Worm (Caenorhabditis elegans): Measurements from ENCODE around the gene fip-4.

DNA sequence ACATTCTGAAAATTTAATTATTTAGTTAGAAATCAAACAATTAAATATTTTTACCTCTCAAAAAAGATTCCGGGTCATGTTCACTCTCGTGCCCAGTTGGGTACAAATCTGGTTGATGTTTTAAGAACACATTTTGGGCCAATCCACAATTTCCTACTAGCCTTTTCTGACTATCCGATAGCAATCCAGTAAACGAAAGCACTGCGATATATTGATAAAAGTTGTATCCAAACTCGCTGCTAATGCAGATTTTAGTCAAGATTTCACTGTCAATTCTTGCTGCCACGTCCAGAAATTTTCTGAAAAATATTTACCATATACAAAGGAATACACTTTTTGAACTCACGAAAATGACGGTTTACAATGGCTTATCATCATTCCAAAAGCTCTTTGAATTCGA lies 41.9 kb downstream of the fip-4 start:
- TF ChIP-seq Y95B8A.8 (GFP tag; IDR thresholded peaks at IDR 0.05) = no peak
- TF ChIP-seq Y67H2A.10 (GFP tag; conservative IDR thresholded peaks at IDR 0.05) = no peak
- TF ChIP-seq rec-8 (tag; optimal IDR thresholded peaks at IDR 0.05) = no peak
- TF ChIP-seq F57C9.4 (tag; optimal IDR thresholded peaks at IDR 0.05) = no peak
- TF ChIP-seq nfya-1 (tag; optimal IDR thresholded peaks at IDR 0.05; ENCODE audit: borderline replicate concordance, insufficient read depth) = no peak
- TF ChIP-seq ztf-26 (tag; optimal IDR thresholded peaks at IDR 0.05) = no peak
- no peak for TF ChIP-seq efl-1 (GFP tag; optimal IDR thresholded peaks at IDR 0.05)
- TF ChIP-seq sptf-2 (GFP tag; optimal IDR thresholded peaks at IDR 0.05) = no peak
- TF ChIP-seq unc-130 (GFP tag; optimal IDR thresholded peaks at IDR 0.05) = no peak
- TF ChIP-seq lin-54 (GFP tag; optimal IDR thresholded peaks at IDR 0.05) = no peak
